Fruit fly (Drosophila melanogaster) whole organism, embryonic: ENCODE data around the gene CG5381.
A peak's percentile ranks its signal among the peaks of the same experiment; 100 is the strongest.

ENCODE experiments used
- Atf6 ChIP-seq: fragments of 200-800 bp; sonication (Bioruptor generic); IDR thresholded peaks from 2 replicates; pipeline ENCODE4 v1.3.6; 2022; ENCODE audit warnings: missing biosample characterization, missing genetic modification characterization
- C15 ChIP-seq: fragments of 200-800 bp; sonication (Bioruptor generic); IDR thresholded peaks from 3 replicates; pipeline ENCODE4 v1.3.6; 2022; ENCODE audit warnings: missing biosample characterization, missing genetic modification characterization
- CG10959 ChIP-seq: fragments of 200-800 bp; sonication (Bioruptor generic); IDR thresholded peaks from 2 replicates; pipeline ENCODE4 v1.3.6; 2022; ENCODE audit warnings: missing biosample characterization, missing genetic modification characterization
- CG11093 ChIP-seq: fragments of 200-800 bp; sonication (Bioruptor generic); IDR thresholded peaks from 3 replicates; pipeline ENCODE4 v1.3.6; 2022; ENCODE audit warnings: missing biosample characterization, missing genetic modification characterization
- CG12155 ChIP-seq: fragments of 200-800 bp; sonication (Bioruptor generic); optimal IDR thresholded peaks from 3 replicates; lab custom pipeline; 2016; ENCODE audit warnings: missing biosample characterization, missing genetic modification characterization
- CG13287 ChIP-seq: fragments of 200-800 bp; sonication (Bioruptor generic); IDR thresholded peaks from 2 replicates; pipeline ENCODE4 v1.3.6; 2022; ENCODE audit warnings: missing biosample characterization, missing genetic modification characterization; ENCODE audit not compliant: partially characterized antibody
- CG1602 ChIP-seq: fragments of 200-800 bp; sonication (Bioruptor generic); optimal IDR thresholded peaks from 3 replicates; lab custom pipeline; 2016; ENCODE audit warnings: missing biosample characterization, missing genetic modification characterization
- CG17612 ChIP-seq: fragments of 200-800 bp; sonication (Bioruptor generic); IDR thresholded peaks from 2 replicates; pipeline ENCODE4 v1.3.6; 2022; ENCODE audit warnings: missing biosample characterization, missing genetic modification characterization
- CG17829 ChIP-seq: fragments of 200-800 bp; optimal IDR thresholded peaks from 2 replicates; lab custom pipeline; 2019; ENCODE audit warnings: missing biosample characterization, mild to moderate bottlenecking, missing genetic modification characterization, moderate library complexity
- CG18476 ChIP-seq: fragments of 200-800 bp; sonication (Bioruptor generic); optimal IDR thresholded peaks from 2 replicates; lab custom pipeline; 2016; ENCODE audit warnings: missing biosample characterization, mild to moderate bottlenecking, missing genetic modification characterization
- CG2120 ChIP-seq: fragments of 200-800 bp; sonication (Bioruptor generic); optimal IDR thresholded peaks from 3 replicates; lab custom pipeline; 2016; ENCODE audit warnings: missing biosample characterization, missing genetic modification characterization
- CG31365 ChIP-seq: fragments of 200-800 bp; sonication (Bioruptor generic); optimal IDR thresholded peaks from 2 replicates; lab custom pipeline; 2018; ENCODE audit warnings: missing biosample characterization, mild to moderate bottlenecking, missing genetic modification characterization
- CG31388 ChIP-seq: fragments of 200-800 bp; sonication (Bioruptor generic); optimal IDR thresholded peaks from 2 replicates; lab custom pipeline; 2016; ENCODE audit warnings: missing biosample characterization, missing genetic modification characterization
- CG31441 ChIP-seq: fragments of 200-800 bp; sonication (Bioruptor generic); IDR thresholded peaks from 2 replicates; pipeline ENCODE4 v1.3.6; 2022; ENCODE audit warnings: missing biosample characterization, missing genetic modification characterization
- CG34224 ChIP-seq: fragments of 200-800 bp; sonication (Bioruptor generic); IDR thresholded peaks from 3 replicates; pipeline ENCODE4 v1.3.6; 2022; ENCODE audit warnings: missing biosample characterization, missing genetic modification characterization; ENCODE audit not compliant: partially characterized antibody
- CG4282 ChIP-seq: fragments of 200-800 bp; sonication (Bioruptor generic); optimal IDR thresholded peaks from 2 replicates; lab custom pipeline; 2016; ENCODE audit warnings: missing biosample characterization, missing genetic modification characterization
- CG4360 ChIP-seq: fragments of 200-800 bp; sonication (Bioruptor generic); IDR thresholded peaks from 2 replicates; pipeline ENCODE4 v1.3.6; 2022; ENCODE audit warnings: missing biosample characterization, missing genetic modification characterization
- CG5245 ChIP-seq: fragments of 200-800 bp; sonication (Bioruptor generic); optimal IDR thresholded peaks from 3 replicates; lab custom pipeline; 2016; ENCODE audit warnings: missing biosample characterization, missing genetic modification characterization
- CG7372 ChIP-seq: fragments of 200-800 bp; sonication (Bioruptor generic); IDR thresholded peaks from 2 replicates; pipeline ENCODE4 v1.3.6; 2022; ENCODE audit warnings: missing biosample characterization, missing genetic modification characterization
- CG7928 ChIP-seq: fragments of 200-800 bp; sonication (Bioruptor generic); optimal IDR thresholded peaks from 2 replicates; lab custom pipeline; 2017; ENCODE audit warnings: missing biosample characterization, mild to moderate bottlenecking, missing genetic modification characterization
- CG8924 ChIP-seq: fragments of 200-800 bp; optimal IDR thresholded peaks from 3 replicates; lab custom pipeline; 2019; ENCODE audit warnings: missing biosample characterization, mild to moderate bottlenecking, missing genetic modification characterization, moderate library complexity
- CG9876 ChIP-seq: fragments of 200-800 bp; sonication (Bioruptor generic); optimal IDR thresholded peaks from 2 replicates; lab custom pipeline; 2016; ENCODE audit warnings: missing biosample characterization, missing genetic modification characterization
- CoRest ChIP-seq: fragments of 200-800 bp; sonication (Bioruptor generic); optimal IDR thresholded peaks from 3 replicates; lab custom pipeline; 2018; ENCODE audit warnings: missing biosample characterization, mild to moderate bottlenecking, missing genetic modification characterization, moderate library complexity
- D ChIP-seq, 2 experiments: fragments of 200-800 bp in 1 of 2; fragments of >200 bp in 1 of 2; sonication (Bioruptor generic) in 1 of 2; optimal IDR thresholded peaks; 2 replicates in 1 of 2; 3 replicates in 1 of 2; lab custom pipeline; 2017; ENCODE audit warnings: mild to moderate bottlenecking in 1 of 2, missing biosample characterization in 1 of 2, missing genetic modification characterization in 1 of 2, missing genetic modification reagents in 1 of 2
- Dref ChIP-seq: fragments of 200-800 bp; sonication (Bioruptor generic); IDR thresholded peaks from 2 replicates; pipeline ENCODE4 v1.3.6; 2022; ENCODE audit warnings: missing biosample characterization, missing genetic modification characterization
- E2f2 ChIP-seq: fragments of 200-800 bp; sonication (Bioruptor generic); IDR thresholded peaks from 2 replicates; pipeline ENCODE4 v1.3.6; 2022; ENCODE audit warnings: missing biosample characterization, missing genetic modification characterization
- GATAe ChIP-seq: fragments of 200-800 bp; sonication (Bioruptor generic); conservative IDR thresholded peaks from 2 replicates; pipeline ENCODE4 v1.3.6; 2022; ENCODE audit warnings: missing biosample characterization, missing genetic modification characterization
- Gsc ChIP-seq: fragments of 200-800 bp; sonication (Bioruptor generic); IDR thresholded peaks from 2 replicates; pipeline ENCODE4 v1.3.6; 2022; ENCODE audit warnings: missing biosample characterization, missing genetic modification characterization
- Jarid2 ChIP-seq: fragments of 200-800 bp; sonication (Bioruptor generic); optimal IDR thresholded peaks from 3 replicates; lab custom pipeline; 2017; ENCODE audit warnings: mild to moderate bottlenecking, missing biosample characterization, missing genetic modification reagents, missing genetic modification characterization
- NC2β ChIP-seq: fragments of 200-800 bp; sonication (Bioruptor generic); optimal IDR thresholded peaks from 2 replicates; lab custom pipeline; 2016; ENCODE audit warnings: missing biosample characterization, missing genetic modification characterization
- Ptx1 ChIP-seq: fragments of 200-800 bp; sonication (Bioruptor generic); IDR thresholded peaks from 2 replicates; pipeline ENCODE4 v1.3.6; 2022; ENCODE audit warnings: missing biosample characterization, missing genetic modification characterization
- Sin3A ChIP-seq: fragments of >200 bp; optimal IDR thresholded peaks from 2 replicates; lab custom pipeline; 2018
- YL-1 ChIP-seq: fragments of 200-800 bp; sonication (Bioruptor generic); optimal IDR thresholded peaks from 3 replicates; lab custom pipeline; 2017; ENCODE audit warnings: missing biosample characterization, mild to moderate bottlenecking, missing genetic modification characterization
- al ChIP-seq: fragments of 200-800 bp; sonication (Bioruptor generic); IDR thresholded peaks from 2 replicates; pipeline ENCODE4 v1.3.6; 2022; ENCODE audit warnings: missing biosample characterization, missing genetic modification characterization
- ara ChIP-seq: fragments of 200-800 bp; sonication (Bioruptor generic); IDR thresholded peaks from 2 replicates; pipeline ENCODE4 v1.3.6; 2022; ENCODE audit warnings: missing biosample characterization, missing genetic modification characterization
- chif ChIP-seq, 2 experiments: fragments of 200-800 bp; sonication (Bioruptor generic); optimal IDR thresholded peaks; 3 replicates each; lab custom pipeline; 2016; ENCODE audit warnings: missing biosample characterization in 2 of 2, missing genetic modification characterization in 2 of 2
- dan ChIP-seq: fragments of 200-800 bp; sonication (Bioruptor generic); IDR thresholded peaks from 2 replicates; pipeline ENCODE4 v1.3.6; 2022; ENCODE audit warnings: missing biosample characterization, missing genetic modification characterization
- danr ChIP-seq: fragments of 200-800 bp; sonication (Bioruptor generic); IDR thresholded peaks from 2 replicates; pipeline ENCODE4 v1.3.6; 2022; ENCODE audit warnings: missing biosample characterization, missing genetic modification characterization
- dmrt99B ChIP-seq: fragments of 200-800 bp; sonication (Bioruptor generic); optimal IDR thresholded peaks from 2 replicates; lab custom pipeline; 2018; ENCODE audit warnings: missing biosample characterization, mild to moderate bottlenecking, missing genetic modification characterization, moderate library complexity
- dpn ChIP-seq, 2 experiments: fragments of 200-800 bp; sonication (Bioruptor generic); optimal IDR thresholded peaks; 3 replicates each; lab custom pipeline; 2016; ENCODE audit warnings: missing biosample characterization in 2 of 2, missing genetic modification characterization in 2 of 2
- eyg ChIP-seq: fragments of 200-800 bp; sonication (Bioruptor generic); optimal IDR thresholded peaks from 3 replicates; lab custom pipeline; 2016; ENCODE audit warnings: missing biosample characterization, missing genetic modification characterization
- fd64A ChIP-seq: fragments of 200-800 bp; sonication (Bioruptor generic); optimal IDR thresholded peaks from 3 replicates; lab custom pipeline; 2018; ENCODE audit warnings: missing biosample characterization, mild to moderate bottlenecking, missing genetic modification characterization
- gem ChIP-seq: fragments of 200-800 bp; sonication (Bioruptor generic); optimal IDR thresholded peaks from 2 replicates; lab custom pipeline; 2019; ENCODE audit warnings: missing biosample characterization, mild to moderate bottlenecking, missing genetic modification characterization, moderate library complexity
- kah ChIP-seq: fragments of 200-800 bp; sonication (Bioruptor generic); optimal IDR thresholded peaks from 2 replicates; lab custom pipeline; 2018; ENCODE audit warnings: missing biosample characterization, mild to moderate bottlenecking, missing genetic modification characterization
- knrl ChIP-seq: fragments of 200-800 bp; sonication (Bioruptor generic); IDR thresholded peaks from 3 replicates; pipeline ENCODE4 v1.3.6; 2022; ENCODE audit warnings: missing biosample characterization, missing genetic modification characterization; ENCODE audit not compliant: partially characterized antibody
- lilli ChIP-seq: fragments of 200-800 bp; sonication (Bioruptor generic); optimal IDR thresholded peaks from 3 replicates; lab custom pipeline; 2016; ENCODE audit warnings: missing biosample characterization, missing genetic modification characterization
- nmo ChIP-seq: fragments of 200-800 bp; sonication (Bioruptor generic); optimal IDR thresholded peaks from 2 replicates; lab custom pipeline; 2018; ENCODE audit warnings: missing biosample characterization, mild to moderate bottlenecking, missing genetic modification characterization, moderate library complexity
- so ChIP-seq: fragments of 200-800 bp; sonication (Bioruptor generic); IDR thresholded peaks from 3 replicates; pipeline ENCODE4 v1.3.6; 2022; ENCODE audit warnings: missing biosample characterization, missing genetic modification characterization
- trem ChIP-seq: fragments of 200-800 bp; optimal IDR thresholded peaks from 3 replicates; lab custom pipeline; 2019; ENCODE audit warnings: missing biosample characterization, mild to moderate bottlenecking, missing genetic modification characterization, moderate library complexity
- ttk ChIP-seq: fragments of 200-800 bp; sonication (Bioruptor generic); IDR thresholded peaks from 2 replicates; pipeline ENCODE4 v2.1.2; 2022; ENCODE audit warnings: missing biosample characterization, missing genetic modification characterization
- tx ChIP-seq: fragments of 200-800 bp; sonication (Bioruptor generic); optimal IDR thresholded peaks from 2 replicates; lab custom pipeline; 2016; ENCODE audit warnings: missing biosample characterization, missing genetic modification characterization

CG5381 gene

dm6 chr2L:10339212-10339721, 16.4 kb upstream of the CG5381 start, which contains the start of gene SamDC (continued):
- TF ChIP-seq ara (GFP tag; lab: Robert Waterston, UW) (peak; percentile 58; the same call in 1 of the 2 replicates), C15 (GFP tag; lab: Robert Waterston, UW) (no peak), CG1602 (GFP tag; lab: Kevin White, UChicago) (peak; percentile 39), NC2β (GFP tag; lab: Kevin White, UChicago) (no peak), CG10959 (GFP tag; lab: Robert Waterston, UW) (no peak), Atf6 (GFP tag; lab: Robert Waterston, UW) (peak; percentile 46; the same call in 1 of the 2 replicates), lilli (GFP tag; lab: Kevin White, UChicago) (peak; percentile 52), trem (tag; lab: Kevin White, UChicago) (peak; percentile 45), CG9876 (no peak), CG7372 (GFP tag; lab: Robert Waterston, UW) (no peak), CG11093 (GFP tag; lab: Robert Waterston, UW) (no peak), Sin3A (lab: Kevin White, UChicago) (peak; percentile 10), CG4360 (GFP tag; lab: Robert Waterston, UW) (0 out of 2 replicates have a peak, but pooled peaks have one; percentile 31), Gsc (GFP tag; lab: Robert Waterston, UW) (no peak), dmrt99B (tag; lab: Kevin White, UChicago) (peak; percentile 26), nmo (GFP tag; lab: Kevin White, UChicago) (peak; percentile 46), E2f2 (GFP tag; lab: Robert Waterston, UW) (peak; percentile 42), CG31441 (peak; percentile 49; the same call in 1 of the 2 replicates), Ptx1 (GFP tag; lab: Robert Waterston, UW) (peak; percentile 44), danr (GFP tag; lab: Robert Waterston, UW) (no peak), CG31388 (GFP tag; lab: Kevin White, UChicago) (no peak), CG13287 (GFP tag; lab: Robert Waterston, UW) (peak; percentile 79), knrl (GFP tag; lab: Robert Waterston, UW) (peak; percentile 87), ttk (GFP tag; lab: Robert Waterston, UW) (no peak; the same call in 1 of the 2 replicates), CG4282 (GFP tag; lab: Kevin White, UChicago) (no peak), D (optimal IDR thresholded peaks at IDR 0.05; lab: Kevin White, UChicago) (no peak), D (GFP tag; optimal IDR thresholded peaks at IDR 0.05; lab: Kevin White, UChicago) (no peak), GATAe (no peak), dan (GFP tag; lab: Robert Waterston, UW) (no peak), CG5245 (GFP tag; lab: Kevin White, UChicago) (peak; percentile 14), CG17612 (no peak), CG8924 (tag; lab: Kevin White, UChicago) (peak; percentile 63), CoRest (tag; lab: Kevin White, UChicago) (peak; percentile 66), so (GFP tag; lab: Robert Waterston, UW) (no peak), CG18476 (GFP tag; lab: Kevin White, UChicago) (no peak), al (GFP tag; lab: Robert Waterston, UW) (0 out of 2 replicates have a peak, but pooled peaks have one; percentile 21), kah (GFP tag; lab: Kevin White, UChicago) (no peak), Jarid2 (GFP tag; lab: Kevin White, UChicago) (no peak), gem (tag; lab: Kevin White, UChicago) (peak; percentile 76), CG2120 (GFP tag; lab: Kevin White, UChicago) (peak; percentile 37), YL-1 (GFP tag; lab: Kevin White, UChicago) (peak; percentile 61), CG17829 (peak; percentile 37), Dref (peak; percentile 91), CG7928 (GFP tag; lab: Kevin White, UChicago) (no peak), CG12155 (GFP tag; lab: Kevin White, UChicago) (peak; percentile 27), CG34224 (GFP tag; lab: Robert Waterston, UW) (peak; percentile 79), chif (GFP tag; optimal IDR thresholded peaks at IDR 0.05; lab: Kevin White, UChicago) (peak in 1 of 2 experiments; percentile 24), fd64A (GFP tag; lab: Kevin White, UChicago) (no peak), tx (no peak), dpn (GFP tag; optimal IDR thresholded peaks at IDR 0.05; lab: Kevin White, UChicago) (peak; percentile 33 to 47), CG31365 (no peak), eyg (GFP tag; lab: Kevin White, UChicago) (peak; percentile 18)
